Fruit fly (Drosophila melanogaster) whole organism, embryonic: ENCODE data around the gene CG7789.

Source experiments
- ATbp ChIP-seq: fragments of 200-800 bp; sonication (Bioruptor generic); optimal IDR thresholded peaks from 2 replicates; lab custom pipeline; 2017; ENCODE audit warnings: missing biosample characterization, mild to moderate bottlenecking, missing genetic modification characterization, missing genetic modification reagents
- B-H2 ChIP-seq: fragments of 200-800 bp; sonication (Bioruptor generic); optimal IDR thresholded peaks from 2 replicates; lab custom pipeline; 2018; ENCODE audit warnings: missing biosample characterization, mild to moderate bottlenecking, missing genetic modification characterization
- C15 ChIP-seq: fragments of 200-800 bp; sonication (Bioruptor generic); IDR thresholded peaks from 3 replicates; pipeline ENCODE4 v1.3.6; 2022; ENCODE audit warnings: missing biosample characterization, missing genetic modification characterization
- CG10431 ChIP-seq: fragments of 200-800 bp; sonication (Bioruptor generic); optimal IDR thresholded peaks from 3 replicates; lab custom pipeline; 2018; ENCODE audit warnings: missing biosample characterization, mild to moderate bottlenecking, missing genetic modification characterization
- CG13123 ChIP-seq: fragments of 200-800 bp; sonication (Bioruptor generic); optimal IDR thresholded peaks from 2 replicates; lab custom pipeline; 2016; ENCODE audit warnings: missing biosample characterization, missing genetic modification characterization
- CG13287 ChIP-seq: fragments of 200-800 bp; sonication (Bioruptor generic); IDR thresholded peaks from 2 replicates; pipeline ENCODE4 v1.3.6; 2022; ENCODE audit warnings: missing biosample characterization, missing genetic modification characterization; ENCODE audit not compliant: partially characterized antibody
- CG14965 ChIP-seq: fragments of 200-800 bp; sonication (Bioruptor generic); optimal IDR thresholded peaks from 2 replicates; lab custom pipeline; 2016; ENCODE audit warnings: missing biosample characterization, missing genetic modification characterization, borderline replicate concordance
- CG17568 ChIP-seq: fragments of 200-800 bp; sonication (Bioruptor generic); optimal IDR thresholded peaks from 2 replicates; lab custom pipeline; 2018; ENCODE audit warnings: missing biosample characterization, mild to moderate bottlenecking, missing genetic modification characterization, moderate library complexity
- CG2199 ChIP-seq: fragments of 200-800 bp; sonication (Bioruptor generic); IDR thresholded peaks from 3 replicates; pipeline ENCODE4 v1.3.6; 2022; ENCODE audit warnings: missing biosample characterization, missing genetic modification characterization
- CG6765 ChIP-seq: fragments of 200-800 bp; sonication (Bioruptor generic); optimal IDR thresholded peaks from 3 replicates; lab custom pipeline; 2017; ENCODE audit warnings: missing biosample characterization, mild to moderate bottlenecking, missing genetic modification characterization
- CG6813 ChIP-seq: fragments of 200-800 bp; sonication (Bioruptor generic); optimal IDR thresholded peaks from 2 replicates; lab custom pipeline; 2017; ENCODE audit warnings: missing biosample characterization, missing genetic modification characterization, mild to moderate bottlenecking, moderate library complexity, missing genetic modification reagents
- CG7745 ChIP-seq: fragments of 200-800 bp; sonication (Bioruptor generic); optimal IDR thresholded peaks from 2 replicates; lab custom pipeline; 2018; ENCODE audit warnings: missing biosample characterization, mild to moderate bottlenecking, missing genetic modification characterization, moderate library complexity
- CG7786 ChIP-seq: fragments of 200-800 bp; sonication (Bioruptor generic); optimal IDR thresholded peaks from 2 replicates; lab custom pipeline; 2016; ENCODE audit warnings: missing biosample characterization, missing genetic modification characterization
- CG7839 ChIP-seq: fragments of 200-800 bp; sonication (Bioruptor generic); optimal IDR thresholded peaks from 3 replicates; lab custom pipeline; 2018; ENCODE audit warnings: missing biosample characterization, mild to moderate bottlenecking, missing genetic modification characterization, moderate library complexity
- CG8944 ChIP-seq: fragments of 200-800 bp; sonication (Bioruptor generic); optimal IDR thresholded peaks from 3 replicates; lab custom pipeline; 2016; ENCODE audit warnings: missing biosample characterization, missing genetic modification characterization
- Dfd ChIP-seq, 2 experiments: fragments of >200 bp; optimal IDR thresholded peaks; 2 replicates each; lab custom pipeline; 2017; ENCODE audit warnings: missing biosample characterization in 2 of 2, missing genetic modification characterization in 2 of 2
- Dll ChIP-seq: fragments of 200-800 bp; sonication (Bioruptor generic); IDR thresholded peaks from 4 replicates; pipeline ENCODE4 v1.3.6; 2022; ENCODE audit warnings: missing biosample characterization, missing genetic modification characterization; ENCODE audit not compliant: partially characterized antibody
- Drgx ChIP-seq: fragments of 200-800 bp; sonication (Bioruptor generic); IDR thresholded peaks from 2 replicates; pipeline ENCODE4 v1.3.6; 2022; ENCODE audit warnings: missing biosample characterization, missing genetic modification characterization
- Gug ChIP-seq: fragments of 200-800 bp; sonication (Bioruptor generic); IDR thresholded peaks from 4 replicates; pipeline ENCODE4 v1.3.6; 2022; ENCODE audit warnings: missing biosample characterization, missing genetic modification characterization
- Mrtf ChIP-seq: fragments of 200-800 bp; sonication (Bioruptor generic); IDR thresholded peaks from 3 replicates; pipeline ENCODE4 v1.3.6; 2022; ENCODE audit warnings: missing biosample characterization, missing genetic modification characterization
- Myb ChIP-seq: fragments of 200-800 bp; sonication (Bioruptor generic); optimal IDR thresholded peaks from 2 replicates; lab custom pipeline; 2016; ENCODE audit warnings: missing biosample characterization, missing genetic modification characterization
- Nf-YA ChIP-seq: fragments of 200-800 bp; sonication (Bioruptor generic); IDR thresholded peaks from 2 replicates; pipeline ENCODE4 v1.3.6; 2022; ENCODE audit warnings: missing biosample characterization, missing genetic modification characterization
- Oli ChIP-seq: fragments of 200-800 bp; sonication (Bioruptor generic); optimal IDR thresholded peaks from 2 replicates; lab custom pipeline; 2018; ENCODE audit warnings: missing biosample characterization, mild to moderate bottlenecking, missing genetic modification characterization, moderate library complexity
- Pdp1 ChIP-seq, 2 experiments: fragments of 200-800 bp; sonication (Bioruptor generic); optimal IDR thresholded peaks; 3 replicates each; lab custom pipeline; 2016; ENCODE audit warnings: missing biosample characterization in 2 of 2, missing genetic modification characterization in 2 of 2, mild to moderate bottlenecking in 1 of 2, moderate library complexity in 1 of 2
- Rfx ChIP-seq: fragments of 200-800 bp; sonication (Bioruptor generic); IDR thresholded peaks from 2 replicates; pipeline ENCODE4 v1.3.6; 2022; ENCODE audit warnings: missing biosample characterization, missing genetic modification characterization
- Sin3A ChIP-seq: fragments of >200 bp; optimal IDR thresholded peaks from 2 replicates; lab custom pipeline; 2018
- Six4 ChIP-seq: fragments of 200-800 bp; sonication (Bioruptor generic); optimal IDR thresholded peaks from 2 replicates; lab custom pipeline; 2016; ENCODE audit warnings: missing biosample characterization, missing genetic modification characterization
- Sox102F ChIP-seq: fragments of 200-800 bp; sonication (Bioruptor generic); optimal IDR thresholded peaks from 2 replicates; lab custom pipeline; 2018; ENCODE audit warnings: missing biosample characterization, mild to moderate bottlenecking, missing genetic modification characterization, moderate library complexity
- Sry-β ChIP-seq: fragments of 200-800 bp; sonication (Bioruptor generic); optimal IDR thresholded peaks from 2 replicates; lab custom pipeline; 2018; ENCODE audit warnings: missing biosample characterization, mild to moderate bottlenecking, missing genetic modification characterization, moderate library complexity
- Ssrp ChIP-seq: fragments of 200-800 bp; sonication (Bioruptor generic); optimal IDR thresholded peaks from 2 replicates; lab custom pipeline; 2018; ENCODE audit warnings: missing biosample characterization, mild to moderate bottlenecking, missing genetic modification characterization, moderate library complexity
- YL-1 ChIP-seq: fragments of 200-800 bp; sonication (Bioruptor generic); optimal IDR thresholded peaks from 3 replicates; lab custom pipeline; 2017; ENCODE audit warnings: missing biosample characterization, mild to moderate bottlenecking, missing genetic modification characterization
- ac ChIP-seq: fragments of 200-800 bp; sonication (Bioruptor generic); optimal IDR thresholded peaks from 3 replicates; lab custom pipeline; 2017; ENCODE audit warnings: missing biosample characterization, mild to moderate bottlenecking, missing genetic modification characterization
- ase ChIP-seq: fragments of 200-800 bp; sonication (Bioruptor generic); IDR thresholded peaks from 3 replicates; pipeline ENCODE4 v1.3.6; 2022; ENCODE audit warnings: missing biosample characterization, missing genetic modification characterization
- bab2 ChIP-seq: fragments of 200-800 bp; sonication (Bioruptor generic); optimal IDR thresholded peaks from 2 replicates; lab custom pipeline; 2016; ENCODE audit warnings: missing biosample characterization, missing genetic modification characterization
- bowl ChIP-seq: fragments of 200-800 bp; sonication (Bioruptor generic); IDR thresholded peaks from 2 replicates; pipeline ENCODE4 v1.3.6; 2022; ENCODE audit warnings: missing biosample characterization, missing genetic modification characterization
- chinmo ChIP-seq: fragments of 200-800 bp; sonication (Bioruptor generic); IDR thresholded peaks from 4 replicates; pipeline ENCODE4 v1.3.6; 2022; ENCODE audit warnings: missing biosample characterization, missing genetic modification characterization; ENCODE audit not compliant: partially characterized antibody
- crp ChIP-seq, 2 experiments: fragments of 200-800 bp; sonication (Bioruptor generic); optimal IDR thresholded peaks; 2 replicates in 1 of 2; 3 replicates in 1 of 2; lab custom pipeline; 2017; ENCODE audit warnings: missing biosample characterization in 2 of 2, missing genetic modification characterization in 2 of 2, mild to moderate bottlenecking in 1 of 2, moderate library complexity in 1 of 2
- exex ChIP-seq: fragments of 200-800 bp; sonication (Bioruptor generic); optimal IDR thresholded peaks from 4 replicates; lab custom pipeline; 2018; ENCODE audit warnings: missing biosample characterization, mild to moderate bottlenecking, missing genetic modification characterization, moderate library complexity
- gem ChIP-seq: fragments of 200-800 bp; sonication (Bioruptor generic); optimal IDR thresholded peaks from 2 replicates; lab custom pipeline; 2019; ENCODE audit warnings: missing biosample characterization, mild to moderate bottlenecking, missing genetic modification characterization, moderate library complexity
- insv ChIP-seq, 2 experiments: fragments of 200-800 bp; sonication (Bioruptor generic); optimal IDR thresholded peaks; 3 replicates each; lab custom pipeline; 2016 to 2018; ENCODE audit warnings: missing biosample characterization in 2 of 2, missing genetic modification characterization in 2 of 2
- ken ChIP-seq: fragments of 200-800 bp; sonication (Bioruptor generic); IDR thresholded peaks from 3 replicates; pipeline ENCODE4 v1.3.6; 2022; ENCODE audit warnings: missing biosample characterization, missing genetic modification characterization
- maf-S ChIP-seq: fragments of 200-800 bp; sonication (Bioruptor generic); optimal IDR thresholded peaks from 2 replicates; lab custom pipeline; 2016; ENCODE audit warnings: missing biosample characterization, missing genetic modification characterization
- ro ChIP-seq: fragments of 200-800 bp; sonication (Bioruptor generic); IDR thresholded peaks from 2 replicates; pipeline ENCODE4 v1.3.6; 2022; ENCODE audit warnings: missing biosample characterization, missing genetic modification characterization
- sens ChIP-seq: fragments of 200-800 bp; sonication (Bioruptor generic); peaks from one replicate; lab custom pipeline; 2016; ENCODE audit warnings: missing biosample characterization, missing genetic modification characterization
- sisA ChIP-seq: fragments of 200-800 bp; sonication (Bioruptor generic); IDR thresholded peaks from 2 replicates; pipeline ENCODE4 v1.3.6; 2022; ENCODE audit warnings: missing biosample characterization, missing genetic modification characterization
- sr ChIP-seq: fragments of 200-800 bp; sonication (Bioruptor generic); IDR thresholded peaks from 3 replicates; pipeline ENCODE4 v1.3.6; 2022; ENCODE audit warnings: missing biosample characterization, missing genetic modification characterization
- sug ChIP-seq: fragments of 200-800 bp; optimal IDR thresholded peaks from 2 replicates; lab custom pipeline; 2019; ENCODE audit warnings: missing biosample characterization, mild to moderate bottlenecking, missing genetic modification characterization, moderate library complexity
- tup ChIP-seq: fragments of 200-800 bp; sonication (Bioruptor generic); optimal IDR thresholded peaks from 2 replicates; lab custom pipeline; 2016; ENCODE audit warnings: missing biosample characterization, mild to moderate bottlenecking, missing genetic modification characterization, moderate library complexity
- unpg ChIP-seq: fragments of 200-800 bp; sonication (Bioruptor generic); optimal IDR thresholded peaks from 3 replicates; lab custom pipeline; 2018; ENCODE audit warnings: missing biosample characterization, mild to moderate bottlenecking, missing genetic modification characterization, moderate library complexity
- vfl ChIP-seq: fragments of 200-800 bp; sonication (Bioruptor generic); optimal IDR thresholded peaks from 2 replicates; lab custom pipeline; 2016; ENCODE audit warnings: missing biosample characterization, missing genetic modification characterization

Gene CG7789

dm6 chr3R:29757226-29757625, 45.8 kb upstream of the CG7789 start (continued):
- TF ChIP-seq CG7745 (tag; lab: Kevin White, UChicago) (no peak), YL-1 (GFP tag; lab: Kevin White, UChicago) (no peak)

- TF ChIP-seq unpg (GFP tag; lab: Kevin White, UChicago) (peak; percentile 3), Six4 (no peak), Sry-β (peak; percentile 44), ro (no peak), CG6765 (GFP tag; lab: Kevin White, UChicago) (no peak), Mrtf (GFP tag; lab: Robert Waterston, UW) (no peak), Myb (GFP tag; lab: Kevin White, UChicago) (no peak), CG13123 (GFP tag; lab: Kevin White, UChicago) (no peak), sr (no peak), crp (GFP tag; optimal IDR thresholded peaks at IDR 0.05; lab: Kevin White, UChicago) (no peak), CG2199 (GFP tag; lab: Robert Waterston, UW) (no peak), ase (GFP tag; lab: Robert Waterston, UW) (no peak), CG7839 (tag; lab: Kevin White, UChicago) (peak; percentile 5), insv (GFP tag; optimal IDR thresholded peaks at IDR 0.05; lab: Kevin White, UChicago) (no peak), ken (GFP tag; lab: Robert Waterston, UW) (no peak), Oli (peak; percentile 21), CG10431 (GFP tag; lab: Kevin White, UChicago) (no peak), Drgx (GFP tag; lab: Robert Waterston, UW) (peak; percentile 25; the same call in 1 of the 2 replicates), sisA (GFP tag; lab: Robert Waterston, UW) (no peak), Dll (no peak), bowl (GFP tag; lab: Robert Waterston, UW) (no peak), maf-S (GFP tag; lab: Kevin White, UChicago) (no peak), gem (tag; lab: Kevin White, UChicago) (peak; percentile 35), tup (GFP tag; lab: Kevin White, UChicago) (no peak), sug (tag; lab: Kevin White, UChicago) (no peak), ac (no peak), Gug (GFP tag; lab: Robert Waterston, UW) (no peak), Sox102F (peak; percentile 3), chinmo (GFP tag; lab: Robert Waterston, UW) (no peak), Nf-YA (GFP tag; lab: Robert Waterston, UW) (no peak), CG8944 (GFP tag; lab: Kevin White, UChicago) (no peak), Rfx (GFP tag; lab: Robert Waterston, UW) (no peak), CG17568 (no peak), CG6813 (GFP tag; lab: Kevin White, UChicago) (no peak), Dfd (GFP tag; optimal IDR thresholded peaks at IDR 0.05; lab: Kevin White, UChicago) (no peak), CG14965 (no peak), vfl (no peak), CG13287 (GFP tag; lab: Robert Waterston, UW) (no peak), Pdp1 (GFP tag; optimal IDR thresholded peaks at IDR 0.05; lab: Kevin White, UChicago) (no peak), B-H2 (GFP tag; lab: Kevin White, UChicago) (no peak), C15 (GFP tag; lab: Robert Waterston, UW) (no peak), exex (no peak), ATbp (GFP tag; lab: Kevin White, UChicago) (no peak), Sin3A (lab: Kevin White, UChicago) (no peak), bab2 (GFP tag; lab: Kevin White, UChicago) (no peak), CG7786 (no peak), sens (GFP tag; lab: Kevin White, UChicago) (peak; percentile 44), Ssrp (tag; lab: Kevin White, UChicago) (peak; percentile 2)
Observed at dm6 chr3R:29757681-29758080, 45.3 kb upstream of the CG7789 start.
